Worm (Caenorhabditis elegans) whole organism, mixed stage, embryonic: ENCODE data around the gene Y57A10A.13.

Experiments used
- M03D4.4 ChIP-seq: sonication (generic microtip); optimal IDR thresholded peaks from 2 replicates; lab custom pipeline; 2017; ENCODE audit warnings: mild to moderate bottlenecking, missing genetic modification characterization, missing compliant biosample characterization
- bed-3 ChIP-seq: fragments of 200-800 bp; sonication (Bioruptor generic); optimal IDR thresholded peaks from 3 replicates; lab custom pipeline; 2018; ENCODE audit warnings: mild to moderate bottlenecking, missing genetic modification characterization, moderate library complexity, missing compliant biosample characterization
- blmp-1 ChIP-seq: fragments of 150-350 bp; optimal IDR thresholded peaks from 2 replicates; lab custom pipeline; 2014; ENCODE audit warnings: missing biosample characterization, missing genetic modification characterization
- ceh-39 ChIP-seq: fragments of 150-350 bp; optimal IDR thresholded peaks from 2 replicates; lab custom pipeline; 2014; ENCODE audit warnings: missing biosample characterization, missing genetic modification characterization
- ceh-43 ChIP-seq: fragments of 200-800 bp; sonication (Bioruptor generic); optimal IDR thresholded peaks from 2 replicates; lab custom pipeline; 2018; ENCODE audit warnings: mild to moderate bottlenecking, missing genetic modification characterization, moderate library complexity, missing compliant biosample characterization
- ceh-83 ChIP-seq: fragments of 200-800 bp; sonication (Bioruptor generic); optimal IDR thresholded peaks from 2 replicates; lab custom pipeline; 2018; ENCODE audit warnings: mild to moderate bottlenecking, missing genetic modification characterization, missing compliant biosample characterization
- ces-1 ChIP-seq: fragments of 150-350 bp; optimal IDR thresholded peaks from 2 replicates; lab custom pipeline; 2014; ENCODE audit warnings: missing biosample characterization, missing genetic modification reagents, missing genetic modification characterization
- cnd-1 ChIP-seq: fragments of 200-800 bp; sonication (Bioruptor generic); optimal IDR thresholded peaks from 2 replicates; lab custom pipeline; 2018; ENCODE audit warnings: mild to moderate bottlenecking, missing genetic modification characterization, missing compliant biosample characterization
- drap-1 ChIP-seq: fragments of 200-800 bp; sonication (Bioruptor generic); optimal IDR thresholded peaks from 3 replicates; lab custom pipeline; 2018; ENCODE audit warnings: mild to moderate bottlenecking, missing genetic modification characterization, missing compliant biosample characterization
- elt-1 ChIP-seq: sonication (generic microtip); optimal IDR thresholded peaks from 2 replicates; lab custom pipeline; 2017; ENCODE audit warnings: missing genetic modification characterization, mild to moderate bottlenecking, missing compliant biosample characterization, antibody characterized with exemption, moderate library complexity, borderline replicate concordance; ENCODE audit not compliant: insufficient read depth
- elt-3 ChIP-seq: fragments of 150-350 bp; optimal IDR thresholded peaks from 2 replicates; lab custom pipeline; 2014; ENCODE audit warnings: missing biosample characterization, missing genetic modification characterization
- flh-1 ChIP-seq: fragments of 200-800 bp; sonication (Bioruptor generic); optimal IDR thresholded peaks from 2 replicates; lab custom pipeline; 2018; ENCODE audit warnings: mild to moderate bottlenecking, missing genetic modification characterization, moderate library complexity, missing compliant biosample characterization
- ham-2 ChIP-seq: fragments of 200-800 bp; sonication (Bioruptor generic); optimal IDR thresholded peaks from 2 replicates; lab custom pipeline; 2018; ENCODE audit warnings: mild to moderate bottlenecking, missing genetic modification characterization, missing compliant biosample characterization
- hlh-1 ChIP-seq: fragments of 150-350 bp; optimal IDR thresholded peaks from 2 replicates; lab custom pipeline; 2014; ENCODE audit warnings: missing biosample characterization, missing genetic modification reagents, missing genetic modification characterization
- lin-13 ChIP-seq: fragments of 150-350 bp; optimal IDR thresholded peaks from 2 replicates; lab custom pipeline; 2014; ENCODE audit warnings: missing biosample characterization, missing genetic modification characterization
- lin-32 ChIP-seq: fragments of 200-800 bp; sonication (Bioruptor generic); optimal IDR thresholded peaks from 2 replicates; lab custom pipeline; 2018; ENCODE audit warnings: mild to moderate bottlenecking, missing genetic modification characterization, missing compliant biosample characterization
- lsy-2 ChIP-seq: fragments of 150-350 bp; optimal IDR thresholded peaks from 2 replicates; lab custom pipeline; 2014; ENCODE audit warnings: missing biosample characterization, missing genetic modification characterization
- mab-5 ChIP-seq: fragments of 150-350 bp; optimal IDR thresholded peaks from 2 replicates; lab custom pipeline; 2014; ENCODE audit warnings: missing biosample characterization, missing genetic modification characterization
- mls-2 ChIP-seq: sonication (generic microtip); optimal IDR thresholded peaks from 2 replicates; lab custom pipeline; 2016; ENCODE audit warnings: mild to moderate bottlenecking, missing genetic modification characterization, moderate library complexity, missing compliant biosample characterization
- nhr-12 ChIP-seq: fragments of 150-350 bp; optimal IDR thresholded peaks from 2 replicates; lab custom pipeline; 2014; ENCODE audit warnings: missing biosample characterization, missing genetic modification characterization
- nhr-2 ChIP-seq: fragments of 150-350 bp; optimal IDR thresholded peaks from 2 replicates; lab custom pipeline; 2014; ENCODE audit warnings: missing biosample characterization, missing genetic modification characterization
- nhr-237 ChIP-seq: fragments of 150-350 bp; optimal IDR thresholded peaks from 2 replicates; lab custom pipeline; 2014; ENCODE audit warnings: missing biosample characterization, missing genetic modification characterization
- nhr-28 ChIP-seq: fragments of 150-350 bp; optimal IDR thresholded peaks from 2 replicates; lab custom pipeline; 2014; ENCODE audit warnings: missing biosample characterization, missing genetic modification characterization
- nhr-76 ChIP-seq: sonication (generic microtip); optimal IDR thresholded peaks from 2 replicates; lab custom pipeline; 2017; ENCODE audit warnings: missing biosample characterization, missing genetic modification characterization
- pha-4 ChIP-seq: fragments of 150-350 bp; optimal IDR thresholded peaks from 2 replicates; lab custom pipeline; 2018; ENCODE audit warnings: missing biosample characterization, missing genetic modification reagents, missing genetic modification characterization
- sem-2 ChIP-seq: fragments of 200-800 bp; sonication (Bioruptor generic); optimal IDR thresholded peaks from 2 replicates; lab custom pipeline; 2018; ENCODE audit warnings: mild to moderate bottlenecking, missing genetic modification characterization, missing compliant biosample characterization
- snpc-4 ChIP-seq: fragments of 150-350 bp; optimal IDR thresholded peaks from 2 replicates; lab custom pipeline; 2014; ENCODE audit warnings: missing biosample characterization, missing genetic modification characterization
- sptf-1 ChIP-seq: sonication (generic microtip); optimal IDR thresholded peaks from 2 replicates; lab custom pipeline; 2017; ENCODE audit warnings: mild to moderate bottlenecking, missing genetic modification characterization, moderate library complexity, missing compliant biosample characterization
- tbx-8 ChIP-seq: fragments of 200-800 bp; sonication (Bioruptor generic); optimal IDR thresholded peaks from 2 replicates; lab custom pipeline; 2018; ENCODE audit warnings: mild to moderate bottlenecking, missing genetic modification characterization, moderate library complexity, missing compliant biosample characterization
- unc-120 ChIP-seq: sonication (generic microtip); optimal IDR thresholded peaks from 2 replicates; lab custom pipeline; 2017; ENCODE audit warnings: missing genetic modification characterization, missing compliant biosample characterization; ENCODE audit not compliant: poor library complexity, severe bottlenecking
- unc-39 ChIP-seq: fragments of 150-350 bp; optimal IDR thresholded peaks from 2 replicates; lab custom pipeline; 2014; ENCODE audit warnings: missing biosample characterization, missing genetic modification characterization
- unc-62 ChIP-seq: fragments of 150-350 bp; optimal IDR thresholded peaks from 2 replicates; lab custom pipeline; 2014; ENCODE audit warnings: missing biosample characterization, missing genetic modification reagents, missing genetic modification characterization
- zip-8 ChIP-seq: fragments of 150-350 bp; optimal IDR thresholded peaks from 2 replicates; lab custom pipeline; 2014; ENCODE audit warnings: missing biosample characterization, missing genetic modification characterization
- ztf-11 ChIP-seq: fragments of 150-350 bp; optimal IDR thresholded peaks from 2 replicates; lab custom pipeline; 2014; ENCODE audit warnings: missing biosample characterization, missing genetic modification characterization

Y57A10A.13 gene

ce11 chrII:12222524-12222923 lies 37.8 kb upstream of the Y57A10A.13 start:
- TF ChIP-seq nhr-2 (tag; lab: Kevin White, UChicago) (peak; percentile 95), M03D4.4 (peak; percentile 52), lsy-2 (peak; percentile 68), ceh-39 (no peak), sptf-1 (tag; lab: Kevin White, UChicago) (peak; percentile 49), nhr-12 (tag; lab: Kevin White, UChicago) (no peak), unc-39 (tag; lab: Kevin White, UChicago) (no peak), ztf-11 (tag; lab: Kevin White, UChicago) (peak; percentile 52), nhr-76 (tag; lab: Kevin White, UChicago) (no peak), nhr-237 (peak; percentile 54), sem-2 (no peak), cnd-1 (tag; lab: Kevin White, UChicago) (peak; percentile 79), ceh-83 (GFP tag; lab: Kevin White, UChicago) (peak; percentile 52), mab-5 (tag; lab: Kevin White, UChicago) (no peak), ceh-43 (GFP tag; lab: Kevin White, UChicago) (no peak), ces-1 (GFP tag; lab: Kevin White, UChicago) (peak; percentile 60), blmp-1 (tag; lab: Kevin White, UChicago) (no peak), lin-13 (tag; lab: Kevin White, UChicago) (peak; percentile 51), drap-1 (GFP tag; lab: Kevin White, UChicago) (peak; percentile 72), unc-120 (peak; percentile 76), flh-1 (GFP tag; lab: Kevin White, UChicago) (no peak), elt-1 (tag; lab: Kevin White, UChicago) (peak; percentile 9), nhr-28 (tag; lab: Kevin White, UChicago) (no peak), hlh-1 (tag; lab: Kevin White, UChicago) (peak; percentile 26), unc-62 (GFP tag; lab: Kevin White, UChicago) (peak; percentile 75), lin-32 (GFP tag; lab: Kevin White, UChicago) (no peak), mls-2 (tag; lab: Kevin White, UChicago) (peak; percentile 58), pha-4 (tag; lab: Kevin White, UChicago) (peak; percentile 39), snpc-4 (tag; lab: Kevin White, UChicago) (no peak), zip-8 (tag; lab: Kevin White, UChicago) (no peak), tbx-8 (GFP tag; lab: Kevin White, UChicago) (no peak), ham-2 (GFP tag; lab: Kevin White, UChicago) (peak; percentile 90), bed-3 (no peak), elt-3 (tag; lab: Kevin White, UChicago) (no peak)
- TF ChIP-seq, all 35 proteins: peak for 18

ce11 chrII:12214562-12214961 lies 29.9 kb upstream of the Y57A10A.13 start:
- TF ChIP-seq zip-8 (tag; lab: Kevin White, UChicago) (no peak), sptf-1 (tag; lab: Kevin White, UChicago) (no peak), unc-120 (no peak)

- no peak for TF ChIP-seq bed-3
- no peak for TF ChIP-seq sptf-1 (tag; lab: Kevin White, UChicago)
- no peak for TF ChIP-seq unc-120
- TF ChIP-seq lin-32 (GFP tag; lab: Kevin White, UChicago): no peak
- TF ChIP-seq zip-8 (tag; lab: Kevin White, UChicago): no peak
- TF ChIP-seq flh-1 (GFP tag; lab: Kevin White, UChicago): no peak
- TF ChIP-seq tbx-8 (GFP tag; lab: Kevin White, UChicago): no peak
- TF ChIP-seq nhr-12 (tag; lab: Kevin White, UChicago): no peak
- no peak for TF ChIP-seq mls-2 (tag; lab: Kevin White, UChicago)
- no peak for TF ChIP-seq elt-1 (tag; lab: Kevin White, UChicago)
- TF ChIP-seq snpc-4 (tag; lab: Kevin White, UChicago): no peak
- TF ChIP-seq M03D4.4: no peak
These were observed 27.0 kb upstream of the Y57A10A.13 start for ce11 chrII:12211652-12212245.

DNA sequence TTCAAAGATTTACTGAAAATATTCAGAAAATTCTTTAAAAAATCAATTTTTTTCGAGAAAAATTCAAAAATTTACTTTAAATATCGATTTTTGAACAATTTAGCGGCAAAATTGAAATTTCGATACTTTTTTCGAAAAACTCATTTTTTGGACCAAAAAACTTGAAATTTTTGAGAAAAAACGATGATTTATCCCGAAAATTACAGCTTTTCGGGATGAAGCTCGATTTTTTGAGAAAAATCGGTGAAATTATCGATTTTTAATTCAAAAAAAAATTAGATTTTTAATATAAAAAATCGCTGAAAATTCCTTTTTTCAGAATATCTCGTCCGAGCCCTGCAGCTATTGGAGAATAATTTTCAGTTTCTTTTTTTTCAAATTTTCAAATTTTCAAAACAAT lies 24.0 kb upstream of the Y57A10A.13 start:
- TF ChIP-seq mab-5 (tag; lab: Kevin White, UChicago) (no peak), pha-4 (tag; lab: Kevin White, UChicago) (no peak), mls-2 (tag; lab: Kevin White, UChicago) (no peak), ztf-11 (tag; lab: Kevin White, UChicago) (no peak), nhr-2 (tag; lab: Kevin White, UChicago) (no peak), lsy-2 (no peak), unc-62 (GFP tag; lab: Kevin White, UChicago) (no peak), tbx-8 (GFP tag; lab: Kevin White, UChicago) (no peak), ham-2 (GFP tag; lab: Kevin White, UChicago) (no peak), M03D4.4 (no peak)
